Fruit fly (Drosophila melanogaster) whole organism, prepupa: ENCODE data around the gene CG6901.
A peak's percentile ranks its signal among the peaks of the same experiment; 100 is the strongest.

Experiments
- Blimp-1 ChIP-seq: fragments of 200-800 bp; sonication (Bioruptor generic); optimal IDR thresholded peaks from 3 replicates; lab custom pipeline; 2017; ENCODE audit warnings: missing biosample characterization, missing genetic modification characterization, mild to moderate bottlenecking, moderate library complexity, missing genetic modification reagents
- CG10631 ChIP-seq: fragments of 200-800 bp; sonication (Bioruptor generic); optimal IDR thresholded peaks from 2 replicates; lab custom pipeline; 2016; ENCODE audit warnings: missing biosample characterization, missing genetic modification characterization
- CG11294 ChIP-seq: fragments of 200-800 bp; sonication (Bioruptor generic); IDR thresholded peaks from 2 replicates; pipeline ENCODE4 v1.3.6; 2022; ENCODE audit warnings: missing biosample characterization, missing genetic modification characterization
- CG11902 ChIP-seq: fragments of 200-800 bp; sonication (Bioruptor generic); optimal IDR thresholded peaks from 3 replicates; lab custom pipeline; 2016; ENCODE audit warnings: missing biosample characterization, missing genetic modification characterization
- CG15336 ChIP-seq: fragments of 200-800 bp; sonication (Bioruptor generic); IDR thresholded peaks from 2 replicates; pipeline ENCODE4 v1.3.6; 2022; ENCODE audit warnings: missing biosample characterization, missing genetic modification characterization
- CG1621 ChIP-seq: fragments of 200-800 bp; sonication (Bioruptor generic); optimal IDR thresholded peaks from 3 replicates; lab custom pipeline; 2018; ENCODE audit warnings: missing biosample characterization, mild to moderate bottlenecking, missing genetic modification characterization
- CG31627 ChIP-seq: fragments of 200-800 bp; sonication (Bioruptor generic); optimal IDR thresholded peaks from 3 replicates; lab custom pipeline; 2016; ENCODE audit warnings: missing biosample characterization, missing genetic modification characterization
- CG3919 ChIP-seq: fragments of 200-800 bp; sonication (Bioruptor generic); optimal IDR thresholded peaks from 3 replicates; lab custom pipeline; 2016; ENCODE audit warnings: missing biosample characterization, missing genetic modification characterization
- CG4318 ChIP-seq: fragments of 200-800 bp; sonication (Bioruptor generic); optimal IDR thresholded peaks from 3 replicates; lab custom pipeline; 2017; ENCODE audit warnings: missing biosample characterization, mild to moderate bottlenecking, missing genetic modification characterization
- CG6163 ChIP-seq: fragments of 200-800 bp; sonication (Bioruptor generic); IDR thresholded peaks from 3 replicates; pipeline ENCODE4 v1.3.6; 2022; ENCODE audit warnings: missing biosample characterization, missing genetic modification characterization
- CG6792 ChIP-seq: fragments of 200-800 bp; sonication (Bioruptor generic); optimal IDR thresholded peaks from 3 replicates; lab custom pipeline; 2016; ENCODE audit warnings: missing biosample characterization, missing genetic modification characterization
- CG6808 ChIP-seq: fragments of 200-800 bp; sonication (Bioruptor generic); optimal IDR thresholded peaks from 3 replicates; lab custom pipeline; 2017; ENCODE audit warnings: missing biosample characterization, missing genetic modification characterization, mild to moderate bottlenecking, moderate library complexity, missing genetic modification reagents
- CG6854 ChIP-seq: fragments of 200-800 bp; sonication (Bioruptor generic); optimal IDR thresholded peaks from 2 replicates; lab custom pipeline; 2017; ENCODE audit warnings: missing biosample characterization, mild to moderate bottlenecking, missing genetic modification characterization
- CG8119 ChIP-seq: fragments of 200-800 bp; sonication (Bioruptor generic); IDR thresholded peaks from 3 replicates; pipeline ENCODE4 v1.3.6; 2022; ENCODE audit warnings: missing biosample characterization, missing genetic modification characterization
- CG8319 ChIP-seq: fragments of 200-800 bp; sonication (Bioruptor generic); optimal IDR thresholded peaks from 3 replicates; lab custom pipeline; 2016; ENCODE audit warnings: missing biosample characterization, missing genetic modification characterization
- CG8632 ChIP-seq: fragments of 200-800 bp; sonication (Bioruptor generic); optimal IDR thresholded peaks from 3 replicates; lab custom pipeline; 2016; ENCODE audit warnings: missing biosample characterization, missing genetic modification characterization
- CG9139 ChIP-seq: fragments of 200-800 bp; sonication (Bioruptor generic); optimal IDR thresholded peaks from 3 replicates; lab custom pipeline; 2017; ENCODE audit warnings: missing biosample characterization, mild to moderate bottlenecking, missing genetic modification characterization
- Eip75B ChIP-seq: fragments of 200-800 bp; sonication (Bioruptor generic); optimal IDR thresholded peaks from 3 replicates; lab custom pipeline; 2016; ENCODE audit warnings: missing biosample characterization, missing genetic modification characterization
- Eip78C ChIP-seq: fragments of 200-800 bp; sonication (Bioruptor generic); peaks from one replicate; lab custom pipeline; 2016; ENCODE audit warnings: missing biosample characterization, missing genetic modification characterization
- Eip93F ChIP-seq: fragments of 200-800 bp; sonication (Bioruptor generic); optimal IDR thresholded peaks from 2 replicates; lab custom pipeline; 2016; ENCODE audit warnings: missing biosample characterization, mild to moderate bottlenecking, missing genetic modification characterization
- Ets21C ChIP-seq: fragments of 200-800 bp; sonication (Bioruptor generic); optimal IDR thresholded peaks from 3 replicates; lab custom pipeline; 2016; ENCODE audit warnings: missing biosample characterization, missing genetic modification characterization
- Ets96B ChIP-seq: fragments of 200-800 bp; optimal IDR thresholded peaks from 2 replicates; lab custom pipeline; 2019; ENCODE audit warnings: missing biosample characterization, mild to moderate bottlenecking, missing genetic modification characterization, moderate library complexity
- Gug ChIP-seq: fragments of 200-800 bp; sonication (Bioruptor generic); IDR thresholded peaks from 2 replicates; pipeline ENCODE4 v1.3.6; 2022; ENCODE audit warnings: missing biosample characterization, missing genetic modification characterization
- Hr38 ChIP-seq: sonication (Bioruptor generic); optimal IDR thresholded peaks from 2 replicates; lab custom pipeline; 2016; ENCODE audit warnings: missing biosample characterization, missing genetic modification characterization
- Hr39 ChIP-seq: fragments of 200-800 bp; sonication (Bioruptor generic); optimal IDR thresholded peaks from 2 replicates; lab custom pipeline; 2016; ENCODE audit warnings: missing biosample characterization, missing genetic modification characterization
- Hr4 ChIP-seq: fragments of 200-800 bp; sonication (Bioruptor generic); optimal IDR thresholded peaks from 3 replicates; lab custom pipeline; 2016; ENCODE audit warnings: missing biosample characterization, missing genetic modification characterization
- Met ChIP-seq: fragments of 200-800 bp; sonication (Bioruptor generic); optimal IDR thresholded peaks from 3 replicates; lab custom pipeline; 2016; ENCODE audit warnings: missing biosample characterization, missing genetic modification characterization
- OdsH ChIP-seq: fragments of 200-800 bp; sonication (Bioruptor generic); optimal IDR thresholded peaks from 3 replicates; lab custom pipeline; 2016; ENCODE audit warnings: missing biosample characterization, missing genetic modification characterization
- Smox ChIP-seq: fragments of 200-800 bp; sonication (Bioruptor generic); optimal IDR thresholded peaks from 3 replicates; lab custom pipeline; 2016; ENCODE audit warnings: missing biosample characterization, missing genetic modification characterization
- Sox102F ChIP-seq: fragments of 200-800 bp; sonication (Bioruptor generic); optimal IDR thresholded peaks from 2 replicates; lab custom pipeline; 2016; ENCODE audit warnings: missing biosample characterization, mild to moderate bottlenecking, missing genetic modification characterization
- Sox14 ChIP-seq: fragments of 200-800 bp; sonication (Bioruptor generic); optimal IDR thresholded peaks from 3 replicates; lab custom pipeline; 2016; ENCODE audit warnings: missing biosample characterization, missing genetic modification characterization
- Sox15 ChIP-seq: fragments of 200-800 bp; sonication (Bioruptor generic); optimal IDR thresholded peaks from 3 replicates; lab custom pipeline; 2016; ENCODE audit warnings: missing biosample characterization, missing genetic modification characterization
- achi ChIP-seq: fragments of 200-800 bp; sonication (Bioruptor generic); optimal IDR thresholded peaks from 3 replicates; lab custom pipeline; 2016; ENCODE audit warnings: missing biosample characterization, missing genetic modification characterization
- cyc ChIP-seq: fragments of 200-800 bp; sonication (Bioruptor generic); optimal IDR thresholded peaks from 3 replicates; lab custom pipeline; 2016; ENCODE audit warnings: missing biosample characterization, missing genetic modification characterization
- dac ChIP-seq: fragments of 200-800 bp; sonication (Bioruptor generic); optimal IDR thresholded peaks from 2 replicates; lab custom pipeline; 2017; ENCODE audit warnings: missing biosample characterization, mild to moderate bottlenecking, missing genetic modification characterization
- esn ChIP-seq: fragments of 200-800 bp; sonication (Bioruptor generic); optimal IDR thresholded peaks from 2 replicates; lab custom pipeline; 2016; ENCODE audit warnings: missing biosample characterization, mild to moderate bottlenecking, missing genetic modification characterization, moderate library complexity
- fd59A ChIP-seq: fragments of 200-800 bp; sonication (Bioruptor generic); optimal IDR thresholded peaks from 2 replicates; lab custom pipeline; 2017; ENCODE audit warnings: missing biosample characterization, mild to moderate bottlenecking, missing genetic modification characterization, missing genetic modification reagents
- fd85E ChIP-seq: fragments of 200-800 bp; sonication (Bioruptor generic); optimal IDR thresholded peaks from 3 replicates; lab custom pipeline; 2016; ENCODE audit warnings: missing biosample characterization, missing genetic modification characterization
- lz ChIP-seq: fragments of 200-800 bp; sonication (Bioruptor generic); optimal IDR thresholded peaks from 3 replicates; lab custom pipeline; 2016; ENCODE audit warnings: missing biosample characterization, missing genetic modification characterization
- net ChIP-seq: fragments of 200-800 bp; sonication (Bioruptor generic); optimal IDR thresholded peaks from 3 replicates; lab custom pipeline; 2016; ENCODE audit warnings: missing biosample characterization, missing genetic modification characterization
- pdm3 ChIP-seq: fragments of 200-800 bp; sonication (Bioruptor generic); optimal IDR thresholded peaks from 3 replicates; lab custom pipeline; 2016; ENCODE audit warnings: missing biosample characterization, missing genetic modification characterization
- salr ChIP-seq, 2 experiments: fragments of 200-800 bp; sonication (Bioruptor generic); optimal IDR thresholded peaks; 3 replicates each; lab custom pipeline; 2016 to 2018; ENCODE audit warnings: missing biosample characterization in 2 of 2, missing genetic modification characterization in 2 of 2, mild to moderate bottlenecking in 1 of 2
- ss ChIP-seq, 2 experiments: fragments of 200-800 bp; sonication (Bioruptor generic); optimal IDR thresholded peaks; 2 replicates in 1 of 2; 3 replicates in 1 of 2; lab custom pipeline; 2017 to 2018; ENCODE audit warnings: mild to moderate bottlenecking in 2 of 2, missing biosample characterization in 2 of 2, missing genetic modification characterization in 2 of 2, moderate library complexity in 1 of 2
- svp ChIP-seq: fragments of 200-800 bp; sonication (Bioruptor generic); peaks from one replicate; lab custom pipeline; 2016; ENCODE audit warnings: missing biosample characterization, missing genetic modification characterization
- topi ChIP-seq: fragments of 200-800 bp; sonication (Bioruptor generic); optimal IDR thresholded peaks from 3 replicates; lab custom pipeline; 2016; ENCODE audit warnings: missing biosample characterization, missing genetic modification characterization
- vri ChIP-seq: fragments of 200-800 bp; sonication (Bioruptor generic); optimal IDR thresholded peaks from 3 replicates; lab custom pipeline; 2016; ENCODE audit warnings: missing biosample characterization, mild to moderate bottlenecking, missing genetic modification characterization

Gene CG6901

DNA sequence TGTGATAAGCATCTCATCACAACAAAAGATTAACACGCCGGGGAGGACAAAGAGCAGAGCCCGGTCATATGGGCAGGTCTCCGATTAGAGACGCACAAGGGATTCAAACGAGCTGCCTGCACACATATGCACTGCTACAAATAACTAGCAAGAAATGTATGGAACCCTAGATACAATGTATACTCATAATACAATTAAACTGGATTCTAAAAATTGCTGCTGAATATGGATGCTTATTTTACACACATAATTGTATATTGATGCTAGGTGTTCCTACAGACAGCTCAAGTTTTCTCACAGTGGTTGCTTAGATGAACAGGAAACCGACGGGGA is 13.8 kb downstream of the CG6901 start (continued):
- TF ChIP-seq Eip93F (GFP tag; lab: Kevin White, UChicago) = no peak
- TF ChIP-seq CG11902 = peak; percentile 17
- peak; percentile 7 to 13 for TF ChIP-seq salr (GFP tag; optimal IDR thresholded peaks at IDR 0.05; lab: Kevin White, UChicago)
- TF ChIP-seq net (GFP tag; lab: Kevin White, UChicago) = peak; percentile 40
- TF ChIP-seq Hr39 (GFP tag; lab: Kevin White, UChicago) = peak; percentile 31
- peak; percentile 24 for TF ChIP-seq CG6808 (GFP tag; lab: Kevin White, UChicago)
- TF ChIP-seq achi (GFP tag; lab: Kevin White, UChicago) = peak; percentile 69
- TF ChIP-seq Met (GFP tag; lab: Kevin White, UChicago) = peak; percentile 40
- peak; percentile 80 for TF ChIP-seq CG10631 (GFP tag; lab: Kevin White, UChicago)
- no peak for TF ChIP-seq fd85E
- no peak; the same call in 1 of the 2 replicates for TF ChIP-seq CG11294 (GFP tag; lab: Robert Waterston, UW)
- TF ChIP-seq CG31627 (GFP tag; lab: Kevin White, UChicago) = peak; percentile 14
- peak; percentile 76 for TF ChIP-seq svp (GFP tag; lab: Kevin White, UChicago)
- no peak for TF ChIP-seq Hr38
- peak; percentile 63 for TF ChIP-seq Ets96B (tag; lab: Kevin White, UChicago)
- TF ChIP-seq, all 60 proteins: peak for 43

DNA sequence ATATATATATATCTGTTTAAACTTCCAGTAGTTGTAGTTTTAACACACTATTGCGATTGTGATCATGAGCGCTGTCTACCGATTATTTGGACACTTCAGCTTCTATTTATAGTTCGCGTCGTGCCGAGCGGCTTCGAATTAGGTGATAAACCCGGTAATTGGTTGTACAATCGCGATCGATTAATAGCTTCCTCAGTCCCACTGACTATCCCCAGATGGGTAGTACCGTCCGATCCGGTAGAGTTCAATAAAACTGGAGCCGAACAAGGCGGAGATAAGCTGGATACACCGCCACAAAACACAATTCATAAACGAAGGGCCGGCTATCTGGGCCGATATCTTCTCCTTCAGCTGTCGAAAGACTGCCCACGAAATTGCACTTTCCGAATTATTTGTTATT is 14.6 kb downstream of the CG6901 start:
- TF ChIP-seq Sox15 (no peak), CG6792 (GFP tag; lab: Kevin White, UChicago) (no peak), dac (GFP tag; lab: Kevin White, UChicago) (no peak), Eip93F (GFP tag; lab: Kevin White, UChicago) (no peak), Eip78C (GFP tag; lab: Kevin White, UChicago) (peak; percentile 48)

DNA sequence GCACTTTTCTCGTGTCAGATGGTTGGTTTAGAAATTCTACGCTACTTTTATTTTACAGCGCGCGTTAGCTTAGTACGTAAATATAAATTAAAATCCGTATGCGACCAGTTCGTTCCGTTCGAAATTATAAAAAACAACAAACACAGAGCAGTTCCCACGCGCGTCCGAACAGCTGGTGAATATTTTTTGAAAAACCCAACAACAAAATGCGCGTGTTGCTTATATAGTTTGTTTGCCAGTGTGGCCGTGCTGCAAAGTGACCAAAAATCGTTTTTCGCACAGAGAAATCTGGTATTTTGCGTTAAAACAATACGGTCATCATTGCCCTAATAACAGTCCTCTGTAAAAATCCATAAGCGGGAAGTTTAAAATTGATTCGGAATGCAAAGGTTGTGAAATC is 15.1 kb downstream of the CG6901 start:
- TF ChIP-seq Gug (GFP tag; lab: Robert Waterston, UW) = no peak
- TF ChIP-seq CG31627 (GFP tag; lab: Kevin White, UChicago) = no peak
- TF ChIP-seq CG11294 (GFP tag; lab: Robert Waterston, UW) = no peak
- no peak for TF ChIP-seq fd85E
- peak; percentile 1 for TF ChIP-seq Sox14 (GFP tag; lab: Kevin White, UChicago)
- no peak for TF ChIP-seq CG8319
- peak in 1 of 2 experiments; percentile 56 for TF ChIP-seq ss (GFP tag; optimal IDR thresholded peaks at IDR 0.05; lab: Kevin White, UChicago)
- TF ChIP-seq svp (GFP tag; lab: Kevin White, UChicago) = no peak
- TF ChIP-seq Eip78C (GFP tag; lab: Kevin White, UChicago) = peak; percentile 54
- no peak for TF ChIP-seq Ets21C (GFP tag; lab: Kevin White, UChicago)
- TF ChIP-seq CG8632 (GFP tag; lab: Kevin White, UChicago) = no peak
- TF ChIP-seq net (GFP tag; lab: Kevin White, UChicago) = no peak
- no peak for TF ChIP-seq CG8119 (GFP tag; lab: Robert Waterston, UW)
- no peak for TF ChIP-seq Eip93F (GFP tag; lab: Kevin White, UChicago)
- TF ChIP-seq pdm3 (GFP tag; lab: Kevin White, UChicago) = no peak
- TF ChIP-seq lz (GFP tag; lab: Kevin White, UChicago) = no peak
- peak; percentile 50 for TF ChIP-seq CG1621 (tag; lab: Kevin White, UChicago)
- TF ChIP-seq fd59A (GFP tag; lab: Kevin White, UChicago) = no peak
- TF ChIP-seq Sox15 = no peak
- no peak for TF ChIP-seq Sox102F (GFP tag; lab: Kevin White, UChicago)
- TF ChIP-seq salr (GFP tag; optimal IDR thresholded peaks at IDR 0.05; lab: Kevin White, UChicago) = no peak
- TF ChIP-seq CG6808 (GFP tag; lab: Kevin White, UChicago) = no peak
- TF ChIP-seq CG6163 (GFP tag; lab: Robert Waterston, UW) = 0 out of 3 replicates have a peak, but pooled peaks have one; percentile 21
- TF ChIP-seq Hr38 = no peak
- no peak for TF ChIP-seq CG4318 (GFP tag; lab: Kevin White, UChicago)
- no peak for TF ChIP-seq dac (GFP tag; lab: Kevin White, UChicago)
- peak; percentile 10 for TF ChIP-seq esn (GFP tag; lab: Kevin White, UChicago)
- no peak for TF ChIP-seq cyc
- no peak for TF ChIP-seq Hr39 (GFP tag; lab: Kevin White, UChicago)
- peak; percentile 21 for TF ChIP-seq Eip75B (GFP tag; lab: Kevin White, UChicago)
- no peak for TF ChIP-seq Hr4 (GFP tag; lab: Kevin White, UChicago)
- no peak for TF ChIP-seq CG3919 (GFP tag; lab: Kevin White, UChicago)
- TF ChIP-seq CG6854 (GFP tag; lab: Kevin White, UChicago) = no peak
- TF ChIP-seq Blimp-1 (GFP tag; lab: Kevin White, UChicago) = no peak
- no peak for TF ChIP-seq CG6792 (GFP tag; lab: Kevin White, UChicago)
- no peak for TF ChIP-seq CG9139
- no peak for TF ChIP-seq vri
- no peak for TF ChIP-seq topi (GFP tag; lab: Kevin White, UChicago)
- no peak for TF ChIP-seq CG10631 (GFP tag; lab: Kevin White, UChicago)
- no peak for TF ChIP-seq CG15336 (GFP tag; lab: Robert Waterston, UW)
- no peak for TF ChIP-seq OdsH (GFP tag; lab: Kevin White, UChicago)
- TF ChIP-seq Ets96B (tag; lab: Kevin White, UChicago) = no peak
- TF ChIP-seq Smox (GFP tag; lab: Kevin White, UChicago) = no peak
